Worm (Caenorhabditis elegans): ENCODE measurements around the gene enri-1.

DNA sequence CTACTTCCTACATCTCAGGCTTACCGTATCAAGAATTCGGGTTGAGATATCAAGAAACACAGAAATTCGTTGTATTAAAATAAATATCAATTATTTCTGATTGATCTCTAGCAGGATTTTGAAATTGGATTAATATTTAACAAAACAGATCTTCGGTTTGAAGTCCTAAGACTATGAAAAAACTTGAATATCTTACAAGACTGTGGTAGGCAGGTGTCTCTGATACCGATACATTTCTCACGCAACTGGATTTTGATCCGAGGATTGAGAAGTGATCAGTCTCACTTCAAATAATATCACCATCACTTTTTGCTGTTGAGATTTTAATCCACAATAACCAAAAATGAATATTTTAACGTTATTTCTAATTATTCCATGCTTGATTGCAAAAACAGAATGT, 5.3 kb upstream of the enri-1 start, which contains the start of gene F43C11.4:
- TF ChIP-seq cog-1 (tag; optimal IDR thresholded peaks at IDR 0.05) = no peak
- TF ChIP-seq med-1 (GFP tag; optimal IDR thresholded peaks at IDR 0.05; ENCODE audit: insufficient read depth) = no peak
- no peak for TF ChIP-seq ztf-23 (GFP tag; IDR thresholded peaks at IDR 0.05)
- TF ChIP-seq flt-1 (GFP tag; IDR thresholded peaks at IDR 0.05) = no peak
- no peak for TF ChIP-seq ztf-29 (GFP tag; IDR thresholded peaks at IDR 0.05)
